Worm (Caenorhabditis elegans) whole organism, L3 larva: ENCODE results near the gene W02D7.4.

ENCODE experiments used
- R02D3.7 ChIP-seq: fragments of 150-350 bp; optimal IDR thresholded peaks from 2 replicates; lab custom pipeline; 2014; ENCODE audit warnings: missing biosample characterization, missing genetic modification characterization
- ZK546.5 ChIP-seq: sonication (generic microtip); optimal IDR thresholded peaks from 2 replicates; lab custom pipeline; 2017; ENCODE audit warnings: missing biosample characterization, missing genetic modification characterization
- aly-2 ChIP-seq: fragments of 150-350 bp; optimal IDR thresholded peaks from 2 replicates; lab custom pipeline; 2014; ENCODE audit warnings: missing biosample characterization, missing genetic modification characterization
- ceh-16 ChIP-seq: sonication (generic microtip); optimal IDR thresholded peaks from 2 replicates; lab custom pipeline; 2017; ENCODE audit warnings: missing biosample characterization, missing genetic modification characterization
- ceh-28 ChIP-seq: fragments of 150-350 bp; optimal IDR thresholded peaks from 2 replicates; lab custom pipeline; 2014; ENCODE audit warnings: missing biosample characterization, missing genetic modification reagents, missing genetic modification characterization
- ceh-82 ChIP-seq: fragments of 150-350 bp; optimal IDR thresholded peaks from 2 replicates; lab custom pipeline; 2014; ENCODE audit warnings: missing biosample characterization, missing genetic modification characterization
- ceh-9 ChIP-seq: sonication (generic microtip); optimal IDR thresholded peaks from 2 replicates; lab custom pipeline; 2018; ENCODE audit warnings: missing biosample characterization, missing genetic modification characterization
- daf-12 ChIP-seq: fragments of 150-350 bp; optimal IDR thresholded peaks from 2 replicates; lab custom pipeline; 2014; ENCODE audit warnings: missing biosample characterization, missing genetic modification reagents, missing genetic modification characterization
- egl-5 ChIP-seq: fragments of 150-350 bp; optimal IDR thresholded peaks from 2 replicates; lab custom pipeline; 2017; ENCODE audit warnings: missing biosample characterization, missing genetic modification reagents, missing genetic modification characterization, inconsistent platforms
- elt-1 ChIP-seq: fragments of 150-350 bp; optimal IDR thresholded peaks from 2 replicates; lab custom pipeline; 2014; ENCODE audit warnings: missing biosample characterization, missing genetic modification characterization
- elt-3 ChIP-seq, 3 experiments: fragments of 150-350 bp in 1 of 3; sonication (generic microtip) in 2 of 3; optimal IDR thresholded peaks; 2 replicates in 2 of 3; 4 replicates in 1 of 3; lab custom pipeline; 2014 to 2017; ENCODE audit warnings: missing biosample characterization in 3 of 3, missing genetic modification characterization in 3 of 3
- eor-1 ChIP-seq, 2 experiments: fragments of 150-350 bp; optimal IDR thresholded peaks; 2 replicates each; lab custom pipeline; 2014 to 2018; ENCODE audit warnings: missing biosample characterization in 2 of 2, missing genetic modification characterization in 2 of 2
- fos-1 ChIP-seq: fragments of 150-350 bp; optimal IDR thresholded peaks from 2 replicates; lab custom pipeline; 2014; ENCODE audit warnings: missing biosample characterization, missing genetic modification characterization
- hmg-11 ChIP-seq: sonication (generic microtip); optimal IDR thresholded peaks from 2 replicates; lab custom pipeline; 2016; ENCODE audit warnings: missing genetic modification characterization, missing compliant biosample characterization
- jun-1 ChIP-seq: fragments of 150-350 bp; optimal IDR thresholded peaks from 2 replicates; lab custom pipeline; 2014; ENCODE audit warnings: missing biosample characterization, missing genetic modification reagents, missing genetic modification characterization
- lin-15B ChIP-seq: fragments of 150-350 bp; optimal IDR thresholded peaks from 2 replicates; lab custom pipeline; 2014; ENCODE audit warnings: missing biosample characterization, missing genetic modification characterization
- lin-39 ChIP-seq: fragments of 150-350 bp; optimal IDR thresholded peaks from 2 replicates; lab custom pipeline; 2018; ENCODE audit warnings: missing biosample characterization, missing genetic modification reagents, missing genetic modification characterization
- mdl-1 ChIP-seq: fragments of 150-350 bp; optimal IDR thresholded peaks from 2 replicates; lab custom pipeline; 2014; ENCODE audit warnings: missing biosample characterization, missing genetic modification characterization
- mml-1 ChIP-seq: fragments of 150-350 bp; sonication (generic microtip); optimal IDR thresholded peaks from 3 replicates; lab custom pipeline; 2014; ENCODE audit warnings: missing biosample characterization, missing genetic modification characterization
- nfya-1 ChIP-seq: sonication (generic microtip); optimal IDR thresholded peaks from 2 replicates; lab custom pipeline; 2017; ENCODE audit warnings: missing genetic modification characterization, mild to moderate bottlenecking, missing compliant biosample characterization, antibody characterized with exemption, moderate library complexity; ENCODE audit not compliant: insufficient read depth
- nhr-23 ChIP-seq: fragments of 150-350 bp; optimal IDR thresholded peaks from 2 replicates; lab custom pipeline; 2014; ENCODE audit warnings: missing biosample characterization, missing genetic modification reagents, missing genetic modification characterization
- nhr-237 ChIP-seq: fragments of 150-350 bp; optimal IDR thresholded peaks from 2 replicates; lab custom pipeline; 2014; ENCODE audit warnings: missing biosample characterization, missing genetic modification characterization
- nhr-28 ChIP-seq: fragments of 150-350 bp; optimal IDR thresholded peaks from 2 replicates; lab custom pipeline; 2014; ENCODE audit warnings: missing biosample characterization, missing genetic modification characterization
- nhr-43 ChIP-seq: sonication (generic microtip); optimal IDR thresholded peaks from 2 replicates; lab custom pipeline; 2016; ENCODE audit warnings: mild to moderate bottlenecking, missing genetic modification characterization, missing compliant biosample characterization; ENCODE audit not compliant: poor library complexity, severe bottlenecking
- nhr-67 ChIP-seq: fragments of 150-350 bp; optimal IDR thresholded peaks from 2 replicates; lab custom pipeline; 2014; ENCODE audit warnings: missing biosample characterization, missing genetic modification characterization
- nhr-77 ChIP-seq: fragments of 150-350 bp; optimal IDR thresholded peaks from 2 replicates; lab custom pipeline; 2014; ENCODE audit warnings: missing biosample characterization, missing genetic modification characterization
- pha-4 ChIP-seq: fragments of 150-350 bp; optimal IDR thresholded peaks from 2 replicates; lab custom pipeline; 2014; ENCODE audit warnings: missing biosample characterization, missing genetic modification reagents, missing genetic modification characterization
- sea-2 ChIP-seq: fragments of 150-350 bp; sonication (generic microtip); optimal IDR thresholded peaks from 4 replicates; lab custom pipeline; 2014; ENCODE audit warnings: missing biosample characterization, missing genetic modification reagents, missing genetic modification characterization
- skn-1 ChIP-seq: fragments of 150-350 bp; optimal IDR thresholded peaks from 2 replicates; lab custom pipeline; 2014; ENCODE audit warnings: missing biosample characterization, missing genetic modification characterization
- snpc-4 ChIP-seq: fragments of 150-350 bp; optimal IDR thresholded peaks from 2 replicates; lab custom pipeline; 2014; ENCODE audit warnings: missing biosample characterization, missing genetic modification characterization
- unc-39 ChIP-seq: sonication (generic microtip); optimal IDR thresholded peaks from 4 replicates; lab custom pipeline; 2017; ENCODE audit warnings: missing biosample characterization, missing genetic modification characterization
- unc-62 ChIP-seq: fragments of 150-350 bp; sonication (generic microtip); optimal IDR thresholded peaks from 4 replicates; lab custom pipeline; 2014; ENCODE audit warnings: missing biosample characterization, missing genetic modification reagents, missing genetic modification characterization
- zag-1 ChIP-seq: fragments of 150-350 bp; optimal IDR thresholded peaks from 2 replicates; lab custom pipeline; 2014; ENCODE audit warnings: missing biosample characterization, missing genetic modification characterization
- ztf-11 ChIP-seq: fragments of 150-350 bp; optimal IDR thresholded peaks from 2 replicates; lab custom pipeline; 2014; ENCODE audit warnings: missing biosample characterization, missing genetic modification characterization
- ztf-4 ChIP-seq: fragments of 150-350 bp; optimal IDR thresholded peaks from 2 replicates; lab custom pipeline; 2014; ENCODE audit warnings: missing biosample characterization, missing genetic modification characterization

Gene W02D7.4

DNA sequence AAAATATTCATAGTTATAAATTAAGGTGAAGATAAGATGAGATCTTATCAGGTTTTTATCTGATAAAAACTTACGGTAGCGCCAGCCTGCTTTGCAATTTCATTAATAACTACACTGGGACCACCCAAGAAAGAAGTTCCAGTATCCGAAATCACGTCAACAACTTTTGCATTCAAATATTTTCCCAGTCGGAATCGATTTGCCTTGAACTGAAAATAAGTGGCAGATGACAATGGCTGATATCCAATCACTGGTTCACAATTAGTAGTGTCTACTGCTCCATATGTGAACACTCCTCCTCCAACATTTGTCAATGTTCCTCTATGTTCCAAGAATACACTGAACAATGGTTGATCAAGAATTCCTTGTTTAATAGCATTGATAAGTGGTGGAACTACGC is 31.2 kb downstream of the W02D7.4 start, which contains the start of gene F21F8.5:
F21F8.5 (minus strand) TSS at position 101 of the 400 bp plus-strand sequence.
- TF ChIP-seq skn-1: no peak
- TF ChIP-seq ztf-4: no peak
- no peak for TF ChIP-seq mdl-1
- TF ChIP-seq ztf-11 (tag; lab: Kevin White, UChicago): no peak
- no peak for TF ChIP-seq nhr-237 (tag; lab: Kevin White, UChicago)
- no peak for TF ChIP-seq zag-1 (tag; lab: Kevin White, UChicago)
- no peak for TF ChIP-seq elt-1 (tag; lab: Kevin White, UChicago)
- TF ChIP-seq nfya-1 (tag; lab: Kevin White, UChicago): no peak
- TF ChIP-seq pha-4: no peak
- no peak for TF ChIP-seq fos-1 (tag; lab: Kevin White, UChicago)
- no peak for TF ChIP-seq nhr-43 (tag; lab: Kevin White, UChicago)

DNA sequence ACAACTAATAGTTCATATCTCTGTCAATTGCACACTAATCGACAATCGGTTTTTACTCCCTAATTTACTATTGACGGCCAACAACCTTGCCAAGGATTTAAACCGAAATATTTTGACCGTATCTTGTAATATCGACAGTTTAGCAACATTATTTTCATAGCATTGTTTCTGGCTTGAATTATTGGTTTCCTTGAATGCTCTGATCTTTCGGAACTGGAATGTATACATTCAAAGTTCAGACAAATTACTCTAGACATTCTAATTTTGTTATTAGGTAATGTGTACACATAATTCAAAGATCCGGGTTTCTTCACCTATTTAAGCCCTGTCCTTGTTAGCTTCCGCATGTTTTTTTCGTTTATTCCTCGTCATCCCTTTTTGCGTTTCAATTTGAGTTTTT is 33.5 kb downstream of the W02D7.4 start, which contains the start of gene C16D9.9:
C16D9.9 (plus strand) TSS at position 301 of the 400 bp plus-strand sequence.
- no peak for TF ChIP-seq nhr-28 (tag; lab: Kevin White, UChicago)
- no peak for TF ChIP-seq ztf-11 (tag; lab: Kevin White, UChicago)
- TF ChIP-seq nhr-43 (tag; lab: Kevin White, UChicago): no peak
- TF ChIP-seq snpc-4 (tag; lab: Kevin White, UChicago): no peak
- TF ChIP-seq ZK546.5 (tag; lab: Kevin White, UChicago): no peak
- no peak for TF ChIP-seq unc-39
- no peak for TF ChIP-seq ceh-28 (tag; lab: Kevin White, UChicago)
- TF ChIP-seq fos-1 (tag; lab: Kevin White, UChicago): no peak
- no peak for TF ChIP-seq lin-15B
- TF ChIP-seq nhr-23 (tag; lab: Kevin White, UChicago): no peak
- TF ChIP-seq unc-62 (GFP tag; lab: Kevin White, UChicago): no peak
- no peak for TF ChIP-seq ceh-82 (tag; lab: Kevin White, UChicago)
- no peak for TF ChIP-seq nhr-77 (tag; lab: Kevin White, UChicago)
- no peak for TF ChIP-seq nfya-1 (tag; lab: Kevin White, UChicago)
- no peak for TF ChIP-seq R02D3.7 (tag; lab: Kevin White, UChicago)
- TF ChIP-seq daf-12 (tag; lab: Kevin White, UChicago): no peak
- no peak for TF ChIP-seq ztf-4
- no peak for TF ChIP-seq ceh-16 (tag; lab: Kevin White, UChicago)
- no peak for TF ChIP-seq sea-2 (GFP tag; lab: Kevin White, UChicago)

DNA sequence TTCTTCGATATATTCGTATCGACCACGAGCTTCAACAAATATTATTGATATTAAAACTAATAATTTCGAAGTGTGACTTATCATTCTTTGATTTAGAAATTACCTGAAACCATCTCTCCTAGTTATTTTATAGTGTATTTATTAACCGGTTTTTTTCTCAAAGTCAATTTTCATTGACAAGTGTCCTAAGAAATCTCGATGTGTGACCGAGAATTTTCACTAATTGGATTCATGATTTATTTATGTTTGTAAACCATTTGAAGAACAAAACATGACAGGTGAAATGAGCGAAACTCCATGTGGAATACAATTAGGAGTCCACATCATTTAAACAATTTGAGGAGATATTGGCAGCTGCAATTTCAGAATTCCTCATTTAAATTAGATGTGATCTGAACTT is 33.9 kb downstream of the W02D7.4 start, which contains the start of gene C16D9.8:
C16D9.8 (minus strand) TSS at position 101 of the 400 bp plus-strand sequence.
- TF ChIP-seq eor-1 (tag; optimal IDR thresholded peaks at IDR 0.05; lab: Kevin White, UChicago) (no peak), ceh-28 (tag; lab: Kevin White, UChicago) (no peak), mdl-1 (no peak), fos-1 (tag; lab: Kevin White, UChicago) (no peak), hmg-11 (tag; lab: Kevin White, UChicago) (no peak), elt-3 (tag; optimal IDR thresholded peaks at IDR 0.05; lab: Kevin White, UChicago) (no peak), egl-5 (tag; lab: Kevin White, UChicago) (no peak), ceh-9 (no peak), R02D3.7 (tag; lab: Kevin White, UChicago) (no peak), sea-2 (GFP tag; lab: Kevin White, UChicago) (no peak), elt-1 (tag; lab: Kevin White, UChicago) (no peak), nhr-77 (tag; lab: Kevin White, UChicago) (no peak), nhr-28 (tag; lab: Kevin White, UChicago) (no peak), pha-4 (no peak), aly-2 (tag; lab: Kevin White, UChicago) (no peak), lin-15B (no peak), lin-39 (no peak), nhr-67 (tag; lab: Kevin White, UChicago) (no peak), mml-1 (tag; lab: Kevin White, UChicago) (no peak)

DNA sequence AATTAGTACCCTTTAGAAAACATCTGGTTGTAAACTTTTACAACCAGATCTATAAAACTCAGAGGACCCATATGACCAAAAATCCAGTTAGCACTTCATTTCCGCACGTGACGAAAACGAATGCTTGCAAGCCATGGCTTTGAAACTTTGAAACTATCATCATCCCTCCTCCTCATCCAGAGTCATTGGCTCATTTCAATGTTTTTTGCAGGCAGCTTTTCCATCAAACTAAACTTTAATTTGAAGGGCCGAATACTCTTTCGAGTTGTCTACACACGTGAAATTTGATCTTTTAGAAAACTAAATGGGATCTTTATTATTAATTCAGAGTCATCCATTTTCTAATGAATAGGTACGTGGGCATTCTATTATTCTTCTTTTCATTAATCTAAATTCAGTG is 35.2 kb downstream of the W02D7.4 start:
- TF ChIP-seq mdl-1 (no peak), aly-2 (tag; lab: Kevin White, UChicago) (no peak), jun-1 (tag; lab: Kevin White, UChicago) (no peak)
- TF ChIP-seq, all 47 proteins: peak for 0
